Worm (Caenorhabditis elegans) whole organism, L4/young adult: ENCODE results near the gene Y38E10A.14.

ENCODE experiments used
- W03F9.2 ChIP-seq: fragments of 150-350 bp; optimal IDR thresholded peaks from 2 replicates; lab custom pipeline; 2014; ENCODE audit warnings: missing biosample characterization, missing genetic modification characterization
- dao-5 ChIP-seq: sonication (generic microtip); optimal IDR thresholded peaks from 2 replicates; lab custom pipeline; 2016; ENCODE audit warnings: missing genotype, missing genetic modification characterization, moderate library complexity, missing compliant biosample characterization
- him-1 ChIP-seq: sonication (generic microtip); optimal IDR thresholded peaks from 2 replicates; lab custom pipeline; 2016; ENCODE audit warnings: missing genotype, missing genetic modification reagents, missing genetic modification characterization, missing compliant biosample characterization

Y38E10A.14 gene

DNA sequence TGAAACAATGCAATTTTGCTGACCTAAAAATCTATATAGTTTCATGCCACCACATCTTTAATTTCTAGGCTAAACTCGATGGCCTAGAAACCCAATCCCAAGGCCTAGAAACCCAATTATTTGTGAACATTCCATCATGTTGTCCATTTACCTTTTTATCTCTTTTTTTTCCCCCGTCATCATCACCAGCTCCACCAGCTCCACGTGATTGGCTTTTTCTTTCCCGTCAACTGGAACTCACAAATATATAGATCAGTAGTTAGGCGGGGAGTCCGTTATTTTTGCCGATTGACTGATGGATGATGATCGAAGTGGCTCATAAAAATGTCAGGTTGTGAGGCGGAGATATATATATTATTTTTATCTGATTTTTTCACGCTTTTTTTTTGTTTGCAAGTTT lies 34.1 kb upstream of the Y38E10A.14 start:
- TF ChIP-seq him-1 (tag; lab: Kevin White, UChicago) (no peak), W03F9.2 (tag; lab: Kevin White, UChicago) (no peak), dao-5 (tag; lab: Kevin White, UChicago) (no peak)

DNA sequence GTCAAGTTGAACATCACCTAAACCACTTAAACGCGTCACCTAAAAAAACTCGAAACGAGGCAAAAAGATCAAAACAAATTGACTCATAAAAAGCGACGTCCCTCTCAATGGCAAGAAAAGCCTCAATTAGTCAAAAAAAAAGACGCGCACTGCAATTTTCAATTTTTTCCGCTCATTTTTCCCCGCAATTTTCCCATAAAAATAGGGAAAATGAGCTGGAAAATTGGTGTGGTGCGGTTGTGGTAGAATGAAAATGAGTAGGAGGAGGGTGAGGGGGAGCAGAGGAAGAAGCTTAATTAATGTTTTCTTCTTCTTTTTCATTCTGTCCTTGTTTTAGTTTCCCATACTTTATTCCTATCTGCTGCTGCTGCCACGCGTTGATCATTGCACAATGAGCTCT lies 33.3 kb upstream of the Y38E10A.14 start:
- TF ChIP-seq W03F9.2 (tag; lab: Kevin White, UChicago) (no peak), dao-5 (tag; lab: Kevin White, UChicago) (no peak), him-1 (tag; lab: Kevin White, UChicago) (no peak)

DNA sequence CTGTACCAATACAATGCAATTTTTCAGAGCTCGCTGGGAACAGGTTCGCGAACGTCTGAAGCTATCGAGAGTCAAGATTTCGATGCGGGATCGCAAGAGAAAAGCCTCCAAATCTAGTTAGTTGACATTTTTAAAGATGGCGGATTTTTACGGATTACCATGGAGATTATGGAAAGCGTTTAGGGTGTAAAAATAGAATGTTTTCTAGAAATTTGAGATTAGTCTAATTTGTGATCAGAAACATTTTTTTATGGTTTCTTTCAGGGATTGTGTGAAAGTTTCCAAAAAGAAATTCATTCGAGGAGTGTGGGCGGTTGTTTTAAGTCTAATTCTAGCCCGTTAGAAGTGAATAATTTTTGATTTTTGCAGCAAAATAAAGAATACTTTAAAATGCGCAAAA lies 31.5 kb upstream of the Y38E10A.14 start:
- no peak for TF ChIP-seq dao-5 (tag; lab: Kevin White, UChicago)
- no peak for TF ChIP-seq him-1 (tag; lab: Kevin White, UChicago)
- no peak for TF ChIP-seq W03F9.2 (tag; lab: Kevin White, UChicago)

DNA sequence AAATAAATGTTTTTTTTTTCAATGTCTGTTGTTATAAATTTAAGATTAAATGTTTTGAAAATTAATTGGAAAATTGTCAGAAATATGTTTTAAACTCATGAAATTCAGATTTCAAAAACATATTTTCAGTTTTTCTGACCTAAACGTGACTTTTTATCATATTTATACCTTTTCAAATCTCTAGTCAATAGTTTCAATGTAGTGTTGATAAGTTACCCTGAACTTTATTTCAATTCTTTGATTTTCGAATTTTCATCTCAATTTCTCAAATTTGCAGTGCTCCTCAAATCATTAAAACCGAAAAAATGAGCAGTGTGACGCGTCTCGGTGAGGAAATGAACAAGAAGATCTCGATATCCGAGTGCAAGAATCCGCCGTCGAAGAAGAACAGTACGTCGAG lies 30.1 kb upstream of the Y38E10A.14 start, which contains the start of gene rgs-4:
Gene rgs-4 (plus strand): TSS at position 301 of the 400 bp plus-strand sequence.
- TF ChIP-seq him-1 (tag; lab: Kevin White, UChicago) (no peak), W03F9.2 (tag; lab: Kevin White, UChicago) (no peak), dao-5 (tag; lab: Kevin White, UChicago) (no peak)

DNA sequence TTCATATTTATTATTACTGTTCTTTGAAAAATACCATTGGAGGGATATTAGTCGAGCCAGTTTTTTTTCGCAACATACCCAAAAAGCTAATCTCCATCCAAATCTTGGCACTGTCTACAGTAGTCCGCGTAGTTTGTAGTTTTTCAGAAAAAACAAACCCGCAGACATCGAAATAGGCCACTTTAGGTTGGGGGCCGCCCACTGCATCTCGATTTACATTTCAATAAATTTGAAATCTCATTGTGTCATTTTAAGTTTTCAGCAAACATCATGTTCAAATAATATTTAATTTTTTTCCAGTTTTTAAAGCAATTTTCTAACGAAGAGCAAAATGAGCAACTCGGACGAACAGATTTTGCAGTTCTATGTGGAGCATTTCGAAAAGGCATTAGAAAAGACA lies 16.0 kb upstream of the Y38E10A.14 start, which contains the start of gene nhr-235:
Gene nhr-235 (plus strand): TSS at position 301 of the 400 bp plus-strand sequence.
- no peak for TF ChIP-seq dao-5 (tag; lab: Kevin White, UChicago)
- TF ChIP-seq him-1 (tag; lab: Kevin White, UChicago) = no peak
- TF ChIP-seq W03F9.2 (tag; lab: Kevin White, UChicago) = no peak

DNA sequence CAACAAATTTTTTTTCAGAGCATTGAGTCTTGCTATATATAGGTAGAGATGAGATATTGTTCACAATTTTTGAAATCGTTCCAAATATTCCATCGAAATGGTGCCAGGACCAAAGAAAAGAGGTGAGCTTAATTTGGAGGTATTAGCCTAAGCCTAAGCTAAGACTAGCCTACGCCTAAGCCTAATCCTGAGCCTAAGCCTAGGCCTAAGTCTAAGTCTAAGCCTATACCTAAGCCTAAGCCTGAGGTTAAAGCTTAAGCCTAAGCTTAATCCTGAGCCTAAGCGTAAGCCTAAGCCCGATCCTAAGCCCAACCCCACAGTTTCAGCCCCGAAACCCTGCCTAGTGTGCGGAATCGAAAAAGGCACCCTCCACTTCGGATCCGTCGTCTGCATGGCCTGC lies 12.3 kb upstream of the Y38E10A.14 start, which contains the start of gene nhr-234:
Gene nhr-234 (plus strand): TSS at position 77 of the 400 bp plus-strand sequence.
- TF ChIP-seq him-1 (tag; lab: Kevin White, UChicago) = no peak
- TF ChIP-seq W03F9.2 (tag; lab: Kevin White, UChicago) = no peak
- no peak for TF ChIP-seq dao-5 (tag; lab: Kevin White, UChicago)

DNA sequence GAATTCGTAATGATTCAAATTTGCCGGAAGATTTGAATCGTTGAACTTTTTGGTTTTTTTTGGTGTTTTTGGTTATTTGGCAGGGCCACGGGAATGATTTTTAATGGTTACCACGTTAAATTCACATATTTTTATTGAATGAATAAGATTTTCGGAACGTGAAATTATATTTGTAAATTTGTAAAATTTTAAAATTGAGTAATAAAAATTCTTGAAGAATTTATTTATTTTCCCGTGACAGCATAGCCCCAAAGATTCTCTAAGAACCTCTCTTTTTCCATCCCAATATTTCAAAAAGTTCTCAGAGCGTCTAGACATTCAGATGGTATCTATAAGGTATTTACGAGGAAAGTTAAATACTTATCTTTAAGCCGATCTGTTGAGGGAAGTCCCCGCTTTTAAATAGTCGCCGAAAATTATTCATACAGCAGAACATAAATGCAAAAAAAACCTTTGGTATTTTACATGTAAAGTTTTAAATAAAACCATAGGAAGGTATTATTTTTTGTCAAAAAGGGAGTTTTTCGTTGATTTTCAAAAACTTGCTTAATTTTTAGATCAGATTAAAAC lies 10.5 kb upstream of the Y38E10A.14 start, which contains the start of gene Y38E10A.17:
Gene Y38E10A.17 (minus strand): TSS at position 51 of the 570 bp plus-strand sequence.
- no peak for TF ChIP-seq dao-5 (tag; lab: Kevin White, UChicago)
- TF ChIP-seq W03F9.2 (tag; lab: Kevin White, UChicago) = no peak
- TF ChIP-seq him-1 (tag; lab: Kevin White, UChicago) = no peak

DNA sequence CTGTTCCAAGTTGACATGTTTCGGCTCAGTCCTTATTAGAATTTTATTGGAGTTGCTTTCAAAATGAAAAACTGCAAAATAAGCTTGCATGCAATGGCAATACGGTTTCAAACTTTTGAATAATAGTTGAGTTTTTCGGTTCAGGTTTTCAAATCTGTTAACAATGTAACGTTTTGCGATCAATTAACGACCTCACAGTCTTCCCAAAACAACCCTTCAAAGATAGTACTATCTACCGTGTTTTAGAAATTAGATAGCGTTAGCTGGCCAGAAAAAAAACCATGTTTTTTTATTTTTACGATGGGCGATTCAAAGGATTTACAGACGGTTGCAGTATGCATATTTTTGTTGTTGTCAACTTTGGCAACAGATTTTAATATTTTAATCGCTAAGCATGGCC lies 6.6 kb upstream of the Y38E10A.14 start, which contains the start of gene Y38E10A.34:
Gene Y38E10A.34 (plus strand): TSS at position 301 of the 400 bp plus-strand sequence.
- TF ChIP-seq W03F9.2 (tag; lab: Kevin White, UChicago) (no peak), dao-5 (tag; lab: Kevin White, UChicago) (no peak), him-1 (tag; lab: Kevin White, UChicago) (no peak)

DNA sequence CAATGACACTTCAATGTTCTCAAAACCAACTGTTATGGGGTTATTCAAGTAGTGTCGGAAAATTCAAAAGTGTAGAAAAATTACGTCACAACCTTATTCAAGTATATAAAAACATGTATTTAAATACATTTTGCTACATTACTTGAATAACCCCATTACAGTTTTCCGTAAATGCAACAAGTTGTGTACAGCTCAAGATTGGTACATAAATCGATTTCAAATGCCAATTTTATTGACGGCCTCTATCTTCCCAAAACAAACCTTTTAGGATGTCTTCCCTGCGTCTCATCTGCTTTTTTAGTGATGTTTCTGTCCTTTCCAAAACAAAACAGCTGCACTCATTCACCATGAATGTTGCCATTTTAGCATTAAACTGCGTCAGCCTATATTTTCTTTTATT lies 5.1 kb upstream of the Y38E10A.14 start, which contains the start of gene Y38E10A.28:
Gene Y38E10A.28 (plus strand): TSS at position 301 of the 400 bp plus-strand sequence.
- no peak for TF ChIP-seq dao-5 (tag; lab: Kevin White, UChicago)
- TF ChIP-seq W03F9.2 (tag; lab: Kevin White, UChicago) = no peak
- TF ChIP-seq him-1 (tag; lab: Kevin White, UChicago) = no peak

DNA sequence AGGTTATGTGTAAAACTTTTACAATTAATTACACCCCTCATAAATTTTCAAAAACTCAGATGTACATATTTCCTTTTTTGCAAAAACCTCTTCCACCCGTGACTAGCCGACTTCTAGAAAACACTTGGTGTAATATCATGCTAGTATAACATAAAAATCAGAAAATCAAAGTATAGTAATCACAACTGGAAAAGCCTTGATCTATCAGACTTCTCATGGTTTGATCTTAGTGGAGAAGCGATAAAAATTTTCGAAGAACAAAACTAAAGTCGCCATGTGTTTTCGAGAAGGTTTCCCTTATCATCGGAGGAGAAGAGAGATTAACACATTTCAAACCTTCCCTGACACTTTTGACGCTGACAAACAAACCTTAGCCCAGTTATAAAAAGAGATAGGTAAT lies 4.2 kb upstream of the Y38E10A.14 start, which contains the start of gene nspe-5:
Gene nspe-5 (plus strand): TSS at position 301 of the 400 bp plus-strand sequence.
- TF ChIP-seq him-1 (tag; lab: Kevin White, UChicago) (no peak), W03F9.2 (tag; lab: Kevin White, UChicago) (no peak), dao-5 (tag; lab: Kevin White, UChicago) (no peak)

DNA sequence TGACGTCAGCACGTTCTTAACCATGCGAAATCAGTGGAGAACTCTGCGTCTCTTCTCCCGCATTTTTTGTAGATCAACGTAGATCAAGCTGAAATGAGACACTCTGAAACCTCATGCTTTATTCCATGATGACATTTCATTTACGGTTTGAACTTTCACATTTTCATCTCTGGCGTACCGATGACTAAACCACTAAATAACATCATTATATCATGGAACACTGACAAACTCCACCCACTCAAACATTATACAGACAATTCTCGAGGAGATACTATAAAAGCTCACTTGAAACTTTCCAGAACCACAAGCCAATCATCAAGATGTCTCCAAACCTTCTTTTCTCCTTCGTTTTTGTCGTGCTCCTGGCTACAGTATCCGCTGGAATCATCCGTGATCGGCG lies 2.6 kb upstream of the Y38E10A.14 start, which contains the start of gene nspe-7:
Gene nspe-7 (plus strand): TSS at position 301 of the 400 bp plus-strand sequence.
- TF ChIP-seq dao-5 (tag; lab: Kevin White, UChicago) = no peak
- TF ChIP-seq W03F9.2 (tag; lab: Kevin White, UChicago) = no peak
- no peak for TF ChIP-seq him-1 (tag; lab: Kevin White, UChicago)

DNA sequence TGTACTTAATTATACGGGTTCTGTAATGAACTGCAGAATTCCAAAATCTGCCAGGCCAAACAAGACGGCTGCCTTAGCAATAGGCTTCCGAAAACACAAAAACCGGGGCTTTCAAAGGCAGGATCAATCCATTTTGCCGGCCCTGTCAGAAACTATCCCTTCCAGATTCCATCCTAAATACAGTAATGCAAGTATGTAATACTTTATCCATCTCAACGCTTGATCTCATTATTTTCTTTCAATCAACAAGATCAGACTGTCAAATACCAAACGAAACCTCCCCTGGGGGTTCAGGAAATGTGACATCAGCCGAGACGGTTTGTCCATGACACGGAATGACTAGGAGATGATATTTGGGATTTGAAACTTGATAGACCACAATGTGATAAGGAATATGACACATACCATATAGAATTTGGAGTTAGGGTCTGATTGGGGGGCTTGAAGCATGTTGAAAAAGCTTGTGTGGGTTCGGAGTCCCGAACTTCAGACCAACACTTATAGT lies 1.8 kb upstream of the Y38E10A.14 start:
- no peak for TF ChIP-seq him-1 (tag; lab: Kevin White, UChicago)
- no peak for TF ChIP-seq dao-5 (tag; lab: Kevin White, UChicago)
- no peak for TF ChIP-seq W03F9.2 (tag; lab: Kevin White, UChicago)

DNA sequence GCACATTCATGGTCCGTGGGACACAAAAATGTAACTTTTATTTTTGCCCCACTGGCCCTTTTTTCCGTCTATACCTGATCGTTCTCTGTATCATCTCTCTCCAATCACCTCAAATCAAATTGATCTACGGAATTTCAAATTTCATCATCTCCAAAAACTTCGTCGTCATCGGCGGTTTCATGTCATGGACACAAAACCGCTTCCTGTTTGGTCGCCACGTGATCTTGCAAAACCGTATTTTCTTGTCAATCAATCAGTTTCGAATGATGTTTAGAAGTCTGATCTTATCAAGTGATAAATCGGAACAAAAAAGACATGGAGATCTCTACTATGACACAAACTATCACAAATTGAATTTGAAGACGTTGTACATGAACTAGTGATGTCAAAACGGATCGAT lies 1.3 kb upstream of the Y38E10A.14 start:
- TF ChIP-seq him-1 (tag; lab: Kevin White, UChicago) = no peak
- TF ChIP-seq dao-5 (tag; lab: Kevin White, UChicago) = no peak
- TF ChIP-seq W03F9.2 (tag; lab: Kevin White, UChicago) = no peak
